Fruit fly (Drosophila melanogaster) whole organism, embryonic: ENCODE measurements around the gene Nsun5.

Source experiments
- B-H1 ChIP-seq: fragments of 200-800 bp; sonication (Bioruptor generic); IDR thresholded peaks from 3 replicates; pipeline ENCODE4 v1.3.6; 2022; ENCODE audit warnings: missing biosample characterization, missing genetic modification characterization
- CG10274 ChIP-seq: fragments of 200-800 bp; sonication (Bioruptor generic); optimal IDR thresholded peaks from 3 replicates; lab custom pipeline; 2017; ENCODE audit warnings: missing biosample characterization, mild to moderate bottlenecking, missing genetic modification characterization
- CG10366 ChIP-seq: fragments of 200-800 bp; sonication (Bioruptor generic); IDR thresholded peaks from 2 replicates; pipeline ENCODE4 v1.3.6; 2022; ENCODE audit warnings: missing biosample characterization, missing genetic modification characterization
- CG10565 ChIP-seq: fragments of 200-800 bp; sonication (Bioruptor generic); optimal IDR thresholded peaks from 3 replicates; lab custom pipeline; 2016; ENCODE audit warnings: missing biosample characterization, mild to moderate bottlenecking, missing genetic modification characterization
- CG10654 ChIP-seq: fragments of 200-800 bp; sonication (Bioruptor generic); optimal IDR thresholded peaks from 2 replicates; lab custom pipeline; 2016; ENCODE audit warnings: missing biosample characterization, missing genetic modification characterization
- CG12219 ChIP-seq: fragments of 200-800 bp; sonication (Bioruptor generic); optimal IDR thresholded peaks from 3 replicates; lab custom pipeline; 2018; ENCODE audit warnings: missing biosample characterization, mild to moderate bottlenecking, missing genetic modification characterization
- CG1233 ChIP-seq: fragments of 200-800 bp; sonication (Bioruptor generic); optimal IDR thresholded peaks from 4 replicates; lab custom pipeline; 2018; ENCODE audit warnings: missing biosample characterization, mild to moderate bottlenecking, missing genetic modification characterization
- CG12744 ChIP-seq: fragments of 200-800 bp; sonication (Bioruptor generic); optimal IDR thresholded peaks from 2 replicates; lab custom pipeline; 2016; ENCODE audit warnings: missing biosample characterization, missing genetic modification characterization
- CG1792 ChIP-seq: fragments of 200-800 bp; sonication (Bioruptor generic); optimal IDR thresholded peaks from 2 replicates; lab custom pipeline; 2016; ENCODE audit warnings: missing biosample characterization, missing genetic modification characterization
- CG18011 ChIP-seq: fragments of 200-800 bp; sonication (Bioruptor generic); optimal IDR thresholded peaks from 2 replicates; lab custom pipeline; 2017; ENCODE audit warnings: missing biosample characterization, missing genetic modification characterization, mild to moderate bottlenecking, moderate library complexity, missing genotype
- CG18262 ChIP-seq: fragments of 200-800 bp; optimal IDR thresholded peaks from 3 replicates; lab custom pipeline; 2019; ENCODE audit warnings: missing biosample characterization, mild to moderate bottlenecking, missing genetic modification characterization, moderate library complexity
- CG31224 ChIP-seq: fragments of 200-800 bp; sonication (Bioruptor generic); IDR thresholded peaks from 2 replicates; pipeline ENCODE4 v1.3.6; 2022; ENCODE audit warnings: missing biosample characterization, missing genetic modification characterization
- CG3163 ChIP-seq: fragments of 200-800 bp; sonication (Bioruptor generic); optimal IDR thresholded peaks from 3 replicates; lab custom pipeline; 2016; ENCODE audit warnings: missing biosample characterization, missing genetic modification characterization
- CG3847 ChIP-seq: fragments of 200-800 bp; sonication (Bioruptor generic); IDR thresholded peaks from 2 replicates; pipeline ENCODE4 v1.3.6; 2022; ENCODE audit warnings: missing biosample characterization, missing genetic modification characterization
- CG42726 ChIP-seq: fragments of 200-800 bp; sonication (Bioruptor generic); IDR thresholded peaks from 2 replicates; pipeline ENCODE4 v1.3.6; 2022; ENCODE audit warnings: missing biosample characterization, missing genetic modification characterization; ENCODE audit not compliant: partially characterized antibody
- CG4404 ChIP-seq: fragments of 200-800 bp; sonication (Bioruptor generic); IDR thresholded peaks from 2 replicates; pipeline ENCODE4 v1.3.6; 2022; ENCODE audit warnings: missing biosample characterization, missing genetic modification characterization
- CG4854 ChIP-seq: fragments of 200-800 bp; sonication (Bioruptor generic); optimal IDR thresholded peaks from 2 replicates; lab custom pipeline; 2016; ENCODE audit warnings: missing biosample characterization, missing genetic modification characterization, inconsistent platforms
- CG7928 ChIP-seq: fragments of 200-800 bp; sonication (Bioruptor generic); optimal IDR thresholded peaks from 2 replicates; lab custom pipeline; 2017; ENCODE audit warnings: missing biosample characterization, mild to moderate bottlenecking, missing genetic modification characterization
- CG8924 ChIP-seq: fragments of 200-800 bp; optimal IDR thresholded peaks from 3 replicates; lab custom pipeline; 2019; ENCODE audit warnings: missing biosample characterization, mild to moderate bottlenecking, missing genetic modification characterization, moderate library complexity
- CG9876 ChIP-seq: fragments of 200-800 bp; sonication (Bioruptor generic); optimal IDR thresholded peaks from 2 replicates; lab custom pipeline; 2016; ENCODE audit warnings: missing biosample characterization, missing genetic modification characterization
- D19B ChIP-seq: fragments of 200-800 bp; sonication (Bioruptor generic); optimal IDR thresholded peaks from 2 replicates; lab custom pipeline; 2017; ENCODE audit warnings: missing biosample characterization, mild to moderate bottlenecking, missing genetic modification characterization
- Dbx ChIP-seq: fragments of 200-800 bp; sonication (Bioruptor generic); IDR thresholded peaks from 3 replicates; pipeline ENCODE4 v1.3.6; 2022; ENCODE audit warnings: missing biosample characterization, missing genetic modification characterization
- Dfd ChIP-seq, 2 experiments: fragments of >200 bp; optimal IDR thresholded peaks; 2 replicates each; lab custom pipeline; 2017; ENCODE audit warnings: missing biosample characterization in 2 of 2, missing genetic modification characterization in 2 of 2
- Ets65A ChIP-seq: fragments of 200-800 bp; sonication (Bioruptor generic); peaks from one replicate; lab custom pipeline; 2016; ENCODE audit warnings: missing biosample characterization, missing genetic modification characterization
- Lhr ChIP-seq: fragments of 200-800 bp; sonication (Bioruptor generic); optimal IDR thresholded peaks from 3 replicates; lab custom pipeline; 2017; ENCODE audit warnings: mild to moderate bottlenecking, missing biosample characterization, missing genetic modification reagents, missing genetic modification characterization
- NC2β ChIP-seq: fragments of 200-800 bp; sonication (Bioruptor generic); optimal IDR thresholded peaks from 2 replicates; lab custom pipeline; 2016; ENCODE audit warnings: missing biosample characterization, missing genetic modification characterization
- Nf-YC ChIP-seq: fragments of 200-800 bp; optimal IDR thresholded peaks from 3 replicates; lab custom pipeline; 2019; ENCODE audit warnings: missing biosample characterization, mild to moderate bottlenecking, missing genetic modification characterization, moderate library complexity
- Pdp1 ChIP-seq, 2 experiments: fragments of 200-800 bp; sonication (Bioruptor generic); optimal IDR thresholded peaks; 3 replicates each; lab custom pipeline; 2016; ENCODE audit warnings: missing biosample characterization in 2 of 2, missing genetic modification characterization in 2 of 2, mild to moderate bottlenecking in 1 of 2, moderate library complexity in 1 of 2
- Scr ChIP-seq: fragments of 200-800 bp; sonication (Bioruptor generic); IDR thresholded peaks from 2 replicates; pipeline ENCODE4 v1.3.6; 2022; ENCODE audit warnings: missing biosample characterization, missing genetic modification characterization; ENCODE audit not compliant: partially characterized antibody
- Sin3A ChIP-seq: fragments of >200 bp; optimal IDR thresholded peaks from 2 replicates; lab custom pipeline; 2018
- Trl ChIP-seq, 3 experiments: fragments of >200 bp in 2 of 3; fragments of 200-800 bp in 1 of 3; sonication (Bioruptor generic) in 1 of 3; optimal IDR thresholded peaks; 2 replicates in 1 of 3; 3 replicates in 2 of 3; lab custom pipeline; 2016 to 2017; ENCODE audit warnings: missing biosample characterization in 1 of 3, missing genetic modification characterization in 1 of 3
- Xbp1 ChIP-seq: fragments of 200-800 bp; sonication (Bioruptor generic); optimal IDR thresholded peaks from 3 replicates; lab custom pipeline; 2016; ENCODE audit warnings: missing biosample characterization, mild to moderate bottlenecking, missing genetic modification characterization
- YL-1 ChIP-seq: fragments of 200-800 bp; sonication (Bioruptor generic); optimal IDR thresholded peaks from 3 replicates; lab custom pipeline; 2017; ENCODE audit warnings: missing biosample characterization, mild to moderate bottlenecking, missing genetic modification characterization
- bowl ChIP-seq: fragments of 200-800 bp; sonication (Bioruptor generic); IDR thresholded peaks from 2 replicates; pipeline ENCODE4 v1.3.6; 2022; ENCODE audit warnings: missing biosample characterization, missing genetic modification characterization
- chm ChIP-seq: fragments of 200-800 bp; sonication (Bioruptor generic); IDR thresholded peaks from 2 replicates; pipeline ENCODE4 v1.3.6; 2022; ENCODE audit warnings: missing biosample characterization, missing genetic modification characterization
- ci ChIP-seq: fragments of 200-800 bp; sonication (Bioruptor generic); IDR thresholded peaks from 3 replicates; pipeline ENCODE4 v1.3.6; 2022; ENCODE audit warnings: missing biosample characterization, missing genetic modification characterization
- ftz-f1 ChIP-seq: fragments of 200-800 bp; sonication (Bioruptor generic); optimal IDR thresholded peaks from 2 replicates; lab custom pipeline; 2016; ENCODE audit warnings: missing biosample characterization, missing genetic modification characterization
- gt ChIP-seq: fragments of 200-800 bp; sonication (Bioruptor generic); IDR thresholded peaks from 2 replicates; pipeline ENCODE4 v1.3.6; 2022; ENCODE audit warnings: missing biosample characterization, missing genetic modification characterization
- hbn ChIP-seq: fragments of 200-800 bp; sonication (Bioruptor generic); IDR thresholded peaks from 2 replicates; pipeline ENCODE4 v1.3.6; 2022; ENCODE audit warnings: missing biosample characterization, missing genetic modification characterization; ENCODE audit not compliant: partially characterized antibody
- lmd ChIP-seq: fragments of 200-800 bp; sonication (Bioruptor generic); IDR thresholded peaks from 2 replicates; pipeline ENCODE4 v1.3.6; 2022; ENCODE audit warnings: missing biosample characterization, missing genetic modification characterization
- nau ChIP-seq: fragments of 200-800 bp; sonication (Bioruptor generic); optimal IDR thresholded peaks from 3 replicates; lab custom pipeline; 2017; ENCODE audit warnings: missing biosample characterization, mild to moderate bottlenecking, missing genetic modification characterization, missing genetic modification reagents
- nmo ChIP-seq: fragments of 200-800 bp; sonication (Bioruptor generic); optimal IDR thresholded peaks from 2 replicates; lab custom pipeline; 2018; ENCODE audit warnings: missing biosample characterization, mild to moderate bottlenecking, missing genetic modification characterization, moderate library complexity
- nom ChIP-seq: fragments of 200-800 bp; sonication (Bioruptor generic); optimal IDR thresholded peaks from 2 replicates; lab custom pipeline; 2017; ENCODE audit warnings: missing biosample characterization, missing genetic modification characterization, mild to moderate bottlenecking, moderate library complexity, missing genetic modification reagents
- psq ChIP-seq: fragments of 200-800 bp; sonication (Bioruptor generic); optimal IDR thresholded peaks from 2 replicates; lab custom pipeline; 2017; ENCODE audit warnings: missing biosample characterization, missing genetic modification characterization
- sqz ChIP-seq: fragments of 200-800 bp; sonication (Bioruptor generic); optimal IDR thresholded peaks from 3 replicates; lab custom pipeline; 2018; ENCODE audit warnings: missing biosample characterization, mild to moderate bottlenecking, missing genetic modification characterization
- tin ChIP-seq: fragments of 200-800 bp; sonication (Bioruptor generic); optimal IDR thresholded peaks from 3 replicates; lab custom pipeline; 2016; ENCODE audit warnings: missing biosample characterization, missing genetic modification characterization
- unc-4 ChIP-seq: fragments of 200-800 bp; sonication (Bioruptor generic); IDR thresholded peaks from 2 replicates; pipeline ENCODE4 v1.3.6; 2022; ENCODE audit warnings: missing biosample characterization, missing genetic modification characterization; ENCODE audit not compliant: partially characterized antibody
- vfl ChIP-seq: fragments of 200-800 bp; sonication (Bioruptor generic); optimal IDR thresholded peaks from 2 replicates; lab custom pipeline; 2016; ENCODE audit warnings: missing biosample characterization, missing genetic modification characterization
- vvl ChIP-seq: fragments of 200-800 bp; sonication (Bioruptor generic); IDR thresholded peaks from 2 replicates; pipeline ENCODE4 v1.3.6; 2022; ENCODE audit warnings: missing biosample characterization, missing genetic modification characterization
- zen2 ChIP-seq: fragments of 200-800 bp; sonication (Bioruptor generic); IDR thresholded peaks from 3 replicates; pipeline ENCODE4 v1.3.6; 2022; ENCODE audit warnings: missing biosample characterization, missing genetic modification characterization; ENCODE audit not compliant: partially characterized antibody

The Nsun5 gene

dm6 chr3R:19164873-19165456 is 2.9 kb upstream of the Nsun5 start (continued):
- TF ChIP-seq sqz (GFP tag; lab: Kevin White, UChicago) (no peak), CG9876 (GFP tag; lab: Kevin White, UChicago) (no peak), CG1233 (GFP tag; lab: Kevin White, UChicago) (peak; percentile 47), CG10274 (no peak), ftz-f1 (GFP tag; lab: Kevin White, UChicago) (no peak), NC2β (GFP tag; lab: Kevin White, UChicago) (peak; percentile 37), CG1792 (GFP tag; lab: Kevin White, UChicago) (no peak), CG12219 (GFP tag; lab: Kevin White, UChicago) (no peak), Dbx (GFP tag; lab: Robert Waterston, UW) (no peak), Dfd (GFP tag; optimal IDR thresholded peaks at IDR 0.05; lab: Kevin White, UChicago) (no peak), CG3847 (no peak), vvl (GFP tag; lab: Robert Waterston, UW) (peak; percentile 47; the same call in 1 of the 2 replicates), hbn (GFP tag; lab: Robert Waterston, UW) (no peak), zen2 (GFP tag; lab: Robert Waterston, UW) (no peak), CG4854 (GFP tag; lab: Kevin White, UChicago) (no peak), ci (GFP tag; lab: Robert Waterston, UW) (peak; percentile 71; the same call in 2 of the 3 replicates), CG10654 (no peak), CG10366 (GFP tag; lab: Robert Waterston, UW) (peak; percentile 33; the same call in 1 of the 2 replicates), Nf-YC (tag; lab: Kevin White, UChicago) (no peak), D19B (GFP tag; lab: Kevin White, UChicago) (no peak), Ets65A (GFP tag; lab: Kevin White, UChicago) (peak; percentile 92), unc-4 (GFP tag; lab: Robert Waterston, UW) (no peak), CG42726 (GFP tag; lab: Robert Waterston, UW) (no peak), bowl (no peak), psq (GFP tag; lab: Kevin White, UChicago) (no peak), CG18262 (tag; lab: Kevin White, UChicago) (peak; percentile 58), CG31224 (GFP tag; lab: Robert Waterston, UW) (no peak), Pdp1 (GFP tag; optimal IDR thresholded peaks at IDR 0.05; lab: Kevin White, UChicago) (no peak), Xbp1 (GFP tag; lab: Kevin White, UChicago) (peak; percentile 44), nmo (GFP tag; lab: Kevin White, UChicago) (peak; percentile 50), lmd (GFP tag; lab: Robert Waterston, UW) (0 out of 2 replicates have a peak, but pooled peaks have one; percentile 36), Trl (optimal IDR thresholded peaks at IDR 0.05; lab: Kevin White, UChicago) (no peak), Trl (GFP tag; optimal IDR thresholded peaks at IDR 0.05; lab: Kevin White, UChicago) (no peak), Scr (GFP tag; lab: Robert Waterston, UW) (no peak), chm (GFP tag; lab: Robert Waterston, UW) (no peak), Lhr (no peak), CG3163 (no peak), vfl (no peak), nau (peak; percentile 0), CG18011 (GFP tag; lab: Kevin White, UChicago) (no peak), CG8924 (tag; lab: Kevin White, UChicago) (peak; percentile 63), CG7928 (GFP tag; lab: Kevin White, UChicago) (no peak), gt (GFP tag; lab: Robert Waterston, UW) (0 out of 2 replicates have a peak, but pooled peaks have one; percentile 11), B-H1 (no peak), CG12744 (GFP tag; lab: Kevin White, UChicago) (peak; percentile 47), Sin3A (no peak), tin (GFP tag; lab: Kevin White, UChicago) (no peak), CG4404 (GFP tag; lab: Robert Waterston, UW) (no peak), YL-1 (GFP tag; lab: Kevin White, UChicago) (no peak), CG10565 (no peak), nom (GFP tag; lab: Kevin White, UChicago) (no peak)
